Fruit fly (Drosophila melanogaster) S2 (cell line): ENCODE results near the gene Rab40.

Experiments used
- CG8478 ChIP-seq: fragments of >200 bp; optimal IDR thresholded peaks from 2 replicates; lab custom pipeline; 2018
- CTCF ChIP-seq, 2 experiments: fragments of >200 bp; optimal IDR thresholded peaks; 2 replicates each; lab custom pipeline; 2018

- TF ChIP-seq CG8478 (lab: Kevin White, UChicago) (no peak), CTCF (optimal IDR thresholded peaks at IDR 0.05; lab: Kevin White, UChicago) (no peak)
These were observed at the start of gene Rab40, which contains the start of gene CG42258 for dm6 chrX:12462936-12463558.
